Fruit fly (Drosophila melanogaster) whole organism, adult: Measurements from ENCODE around the gene eIF2gamma.
A peak's percentile ranks its signal among the peaks of the same experiment; 100 is the strongest.

Source experiments
- CG11617 ChIP-seq: fragments of 200-800 bp; sonication (Bioruptor generic); optimal IDR thresholded peaks from 2 replicates; lab custom pipeline; 2017; ENCODE audit warnings: mild to moderate bottlenecking, missing biosample characterization, missing genetic modification reagents, missing genetic modification characterization
- CG12768 ChIP-seq: fragments of 200-800 bp; sonication (Bioruptor generic); optimal IDR thresholded peaks from 2 replicates; lab custom pipeline; 2017; ENCODE audit warnings: missing biosample characterization, missing genetic modification characterization, mild to moderate bottlenecking, moderate library complexity, missing genetic modification reagents
- CG14711 ChIP-seq: fragments of 200-800 bp; sonication (Bioruptor generic); optimal IDR thresholded peaks from 2 replicates; lab custom pipeline; 2018; ENCODE audit warnings: missing biosample characterization, mild to moderate bottlenecking, missing genetic modification characterization, moderate library complexity
- CG1620 ChIP-seq: fragments of 200-800 bp; sonication (Bioruptor generic); optimal IDR thresholded peaks from 2 replicates; lab custom pipeline; 2016; ENCODE audit warnings: missing biosample characterization, missing genetic modification characterization
- CG33017 ChIP-seq: fragments of 200-800 bp; sonication (Bioruptor generic); optimal IDR thresholded peaks from 2 replicates; lab custom pipeline; 2018; ENCODE audit warnings: missing biosample characterization, mild to moderate bottlenecking, missing genetic modification characterization, moderate library complexity
- CG5204 ChIP-seq: fragments of 200-800 bp; sonication (Bioruptor generic); optimal IDR thresholded peaks from 2 replicates; lab custom pipeline; 2016; ENCODE audit warnings: missing biosample characterization, missing genetic modification characterization
- CG7045 ChIP-seq: fragments of 200-800 bp; sonication (Bioruptor generic); optimal IDR thresholded peaks from 2 replicates; lab custom pipeline; 2017; ENCODE audit warnings: missing biosample characterization, mild to moderate bottlenecking, missing genetic modification characterization
- CG7101 ChIP-seq: fragments of 200-800 bp; sonication (Bioruptor generic); optimal IDR thresholded peaks from 2 replicates; lab custom pipeline; 2018; ENCODE audit warnings: missing biosample characterization, mild to moderate bottlenecking, missing genetic modification characterization, moderate library complexity
- Clk ChIP-seq: fragments of 200-800 bp; sonication (Bioruptor generic); optimal IDR thresholded peaks from 2 replicates; lab custom pipeline; 2017; ENCODE audit warnings: missing biosample characterization, missing genetic modification characterization
- Crg-1 ChIP-seq: fragments of 200-800 bp; sonication (Bioruptor generic); optimal IDR thresholded peaks from 2 replicates; lab custom pipeline; 2016; ENCODE audit warnings: missing biosample characterization, missing genetic modification characterization
- Hr96 ChIP-seq: fragments of 200-800 bp; sonication (Bioruptor generic); optimal IDR thresholded peaks from 2 replicates; lab custom pipeline; 2016; ENCODE audit warnings: missing biosample characterization, missing genetic modification characterization
- Mnt ChIP-seq: fragments of 200-800 bp; sonication (Bioruptor generic); optimal IDR thresholded peaks from 2 replicates; lab custom pipeline; 2016; ENCODE audit warnings: missing biosample characterization, mild to moderate bottlenecking, missing genetic modification characterization
- bab1 ChIP-seq: fragments of 200-800 bp; sonication (Bioruptor generic); optimal IDR thresholded peaks from 3 replicates; lab custom pipeline; 2019; ENCODE audit warnings: missing biosample characterization, mild to moderate bottlenecking, missing genetic modification characterization, moderate library complexity
- cic ChIP-seq: fragments of 200-800 bp; sonication (Bioruptor generic); optimal IDR thresholded peaks from 2 replicates; lab custom pipeline; 2017; ENCODE audit warnings: missing biosample characterization, mild to moderate bottlenecking, missing genetic modification characterization, moderate library complexity
- cnc ChIP-seq, 2 experiments: fragments of >200 bp; optimal IDR thresholded peaks; 2 replicates each; lab custom pipeline; 2017
- kay ChIP-seq: fragments of 200-800 bp; sonication (Bioruptor generic); peaks from one replicate; lab custom pipeline; 2016; ENCODE audit warnings: missing biosample characterization, missing genetic modification characterization, borderline replicate concordance
- ovo ChIP-seq: fragments of 200-800 bp; sonication (Bioruptor generic); optimal IDR thresholded peaks from 2 replicates; lab custom pipeline; 2016; ENCODE audit warnings: missing biosample characterization, missing genetic modification characterization
- pad ChIP-seq: fragments of 200-800 bp; sonication (Bioruptor generic); optimal IDR thresholded peaks from 3 replicates; lab custom pipeline; 2017; ENCODE audit warnings: missing biosample characterization, missing genetic modification characterization, mild to moderate bottlenecking, moderate library complexity, missing genetic modification reagents
- tj ChIP-seq: fragments of 200-800 bp; sonication (Bioruptor generic); optimal IDR thresholded peaks from 3 replicates; lab custom pipeline; 2017; ENCODE audit warnings: missing biosample characterization, mild to moderate bottlenecking, missing genetic modification characterization, moderate library complexity
- toe ChIP-seq: fragments of 200-800 bp; sonication (Bioruptor generic); optimal IDR thresholded peaks from 2 replicates; lab custom pipeline; 2016; ENCODE audit warnings: missing biosample characterization, missing genetic modification characterization

The eIF2gamma gene

dm6 chr3R:15282326-15282725, 19.1 kb upstream of the eIF2gamma start:
- TF ChIP-seq CG7045 (GFP tag; lab: Kevin White, UChicago): no peak
- TF ChIP-seq cnc (optimal IDR thresholded peaks at IDR 0.05; lab: Kevin White, UChicago): no peak
- peak; percentile 11 for TF ChIP-seq kay (GFP tag; lab: Kevin White, UChicago)
- TF ChIP-seq Hr96 (GFP tag; lab: Kevin White, UChicago): no peak

- TF ChIP-seq Crg-1 (GFP tag; lab: Kevin White, UChicago): no peak
- no peak for TF ChIP-seq CG7045 (GFP tag; lab: Kevin White, UChicago)
- TF ChIP-seq CG33017 (tag; lab: Kevin White, UChicago): no peak
- no peak for TF ChIP-seq ovo (GFP tag; lab: Kevin White, UChicago)
- no peak for TF ChIP-seq CG7101
Measured at dm6 chr3R:15281335-15281963, 18.2 kb upstream of the eIF2gamma start.

- TF ChIP-seq CG7101 (peak; percentile 8), CG33017 (tag; lab: Kevin White, UChicago) (no peak), CG12768 (no peak), Crg-1 (GFP tag; lab: Kevin White, UChicago) (no peak), CG11617 (GFP tag; lab: Kevin White, UChicago) (peak; percentile 38), bab1 (peak; percentile 34), tj (GFP tag; lab: Kevin White, UChicago) (peak; percentile 9), CG1620 (no peak), ovo (GFP tag; lab: Kevin White, UChicago) (no peak), kay (GFP tag; lab: Kevin White, UChicago) (no peak), CG14711 (tag; lab: Kevin White, UChicago) (peak; percentile 16), cic (GFP tag; lab: Kevin White, UChicago) (no peak), pad (GFP tag; lab: Kevin White, UChicago) (peak; percentile 21)
Measured at dm6 chr3R:15280619-15281334, 17.5 kb upstream of the eIF2gamma start.

- TF ChIP-seq CG7101 (no peak), CG14711 (tag; lab: Kevin White, UChicago) (peak; percentile 15), kay (GFP tag; lab: Kevin White, UChicago) (no peak), tj (GFP tag; lab: Kevin White, UChicago) (peak; percentile 22), Mnt (GFP tag; lab: Kevin White, UChicago) (peak; percentile 69), CG11617 (GFP tag; lab: Kevin White, UChicago) (peak; percentile 7), CG33017 (tag; lab: Kevin White, UChicago) (no peak), CG12768 (no peak)
Measured at dm6 chr3R:15277926-15278869, 14.9 kb upstream of the eIF2gamma start, which contains the start of the genes MRG15 and Tm1. MRG15 (minus strand) TSS chr3R:15278109. Tm1 (plus strand) TSS chr3R:15278220.

dm6 chr3R:15275158-15275623, 11.9 kb upstream of the eIF2gamma start, which contains the start of the genes Cp190 and CG4338:
Cp190 (minus strand) TSS chr3R:15275241.
CG4338 (plus strand) TSS chr3R:15275522.
- TF ChIP-seq CG7045 (GFP tag; lab: Kevin White, UChicago): peak; percentile 98
- peak; percentile 90 for TF ChIP-seq pad (GFP tag; lab: Kevin White, UChicago)
- peak; percentile 98 for TF ChIP-seq toe (GFP tag; lab: Kevin White, UChicago)
- TF ChIP-seq kay (GFP tag; lab: Kevin White, UChicago): no peak
- peak; percentile 98 for TF ChIP-seq CG11617 (GFP tag; lab: Kevin White, UChicago)
- peak; percentile 91 for TF ChIP-seq ovo (GFP tag; lab: Kevin White, UChicago)
- no peak for TF ChIP-seq CG5204
- peak; percentile 95 for TF ChIP-seq Crg-1 (GFP tag; lab: Kevin White, UChicago)
- peak; percentile 77 for TF ChIP-seq cic (GFP tag; lab: Kevin White, UChicago)
- TF ChIP-seq bab1: peak; percentile 98
- TF ChIP-seq CG12768: peak; percentile 98
- TF ChIP-seq CG14711 (tag; lab: Kevin White, UChicago): peak; percentile 97
- TF ChIP-seq Mnt (GFP tag; lab: Kevin White, UChicago): peak; percentile 96
- peak; percentile 98 for TF ChIP-seq CG33017 (tag; lab: Kevin White, UChicago)
- TF ChIP-seq cnc (optimal IDR thresholded peaks at IDR 0.05; lab: Kevin White, UChicago): no peak
- TF ChIP-seq Hr96 (GFP tag; lab: Kevin White, UChicago): peak; percentile 94
- TF ChIP-seq Clk (GFP tag; lab: Kevin White, UChicago): peak; percentile 94
- TF ChIP-seq CG7101: peak; percentile 99
- TF ChIP-seq tj (GFP tag; lab: Kevin White, UChicago): peak; percentile 88
- peak; percentile 96 for TF ChIP-seq CG1620
